Fruit fly (Drosophila melanogaster): ENCODE results near the gene nAChRbeta1.

DNA sequence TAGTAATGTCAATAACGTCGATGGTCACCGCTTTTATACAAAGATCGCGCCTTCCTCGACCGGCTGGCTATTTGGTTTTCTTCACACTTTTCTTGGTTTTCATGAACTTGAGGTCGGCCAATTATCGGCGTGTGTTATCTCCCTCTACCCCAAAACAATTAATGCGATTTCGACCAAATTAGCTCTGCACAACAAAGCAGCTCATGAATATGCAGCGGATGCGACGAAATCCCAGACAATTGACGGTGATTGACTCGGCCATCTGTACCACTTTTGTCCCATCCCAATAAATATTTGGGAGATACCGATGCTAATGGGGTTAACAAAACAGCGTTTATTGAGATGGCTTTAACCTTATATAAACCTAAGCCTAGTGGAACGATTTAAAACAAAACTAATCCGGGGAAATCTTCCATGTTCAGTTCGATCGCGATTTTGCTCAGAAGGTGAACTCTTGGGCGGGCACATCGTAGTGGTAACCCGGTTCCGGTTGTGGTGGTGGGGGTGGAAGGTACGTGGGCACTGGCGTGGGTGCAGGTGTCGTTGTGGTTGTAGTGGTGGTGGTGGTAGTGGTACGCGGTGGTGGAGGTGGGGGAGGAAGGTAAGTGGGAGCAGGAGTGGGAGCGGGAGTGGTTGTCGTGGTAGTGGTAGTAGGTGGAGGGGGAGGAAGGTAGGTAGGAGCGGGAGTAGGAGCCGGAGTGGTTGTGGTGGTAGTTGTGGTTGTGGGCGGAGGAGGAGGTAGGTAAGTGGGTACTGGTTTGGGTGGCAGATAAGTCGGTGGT is 31.3 kb downstream of the nAChRbeta1 start, which contains the start of gene CG15022:
- TF ChIP-seq ttk (optimal IDR thresholded peaks at IDR 0.05) (no peak), h (optimal IDR thresholded peaks at IDR 0.05) (no peak)

Measured in Kc167 (cell line).